Fruit fly (Drosophila melanogaster) whole organism: ENCODE measurements around the gene MICU3.

Experiments used
- CG8478 ChIP-seq: fragments of >200 bp; optimal IDR thresholded peaks from 2 replicates; lab custom pipeline; 2018; ENCODE audit warnings: inconsistent platforms
- Dll ChIP-seq: fragments of >200 bp; optimal IDR thresholded peaks from 2 replicates; lab custom pipeline; 2017
- EcR ChIP-seq, 2 experiments: fragments of >200 bp; optimal IDR thresholded peaks; 2 replicates each; lab custom pipeline; 2017; ENCODE audit warnings: missing biosample characterization in 2 of 2, missing genetic modification characterization in 2 of 2, missing genetic modification reagents in 2 of 2
- pan ChIP-seq: fragments of >200 bp; optimal IDR thresholded peaks from 2 replicates; lab custom pipeline; 2017
- psq ChIP-seq: fragments of >200 bp; optimal IDR thresholded peaks from 2 replicates; lab custom pipeline; 2017
- usp ChIP-seq: fragments of >200 bp; optimal IDR thresholded peaks from 2 replicates; lab custom pipeline; 2017; ENCODE audit warnings: missing biosample characterization, missing genetic modification characterization, mixed read lengths

- no peak for TF ChIP-seq Dll (lab: Kevin White, UChicago)
- no peak for TF ChIP-seq usp (GFP tag; lab: Kevin White, UChicago)
- TF ChIP-seq CG8478 (lab: Kevin White, UChicago): no peak
- no peak for TF ChIP-seq pan (lab: Kevin White, UChicago)
- TF ChIP-seq EcR (GFP tag; optimal IDR thresholded peaks at IDR 0.05; lab: Kevin White, UChicago): no peak
- TF ChIP-seq psq (lab: Kevin White, UChicago): no peak
These were observed 44.6 kb upstream of the MICU3 start for dm6 chr3R:19802508-19802907.
